Fruit fly (Drosophila melanogaster): ENCODE measurements around the gene Srrm1.

Srrm1 gene

DNA sequence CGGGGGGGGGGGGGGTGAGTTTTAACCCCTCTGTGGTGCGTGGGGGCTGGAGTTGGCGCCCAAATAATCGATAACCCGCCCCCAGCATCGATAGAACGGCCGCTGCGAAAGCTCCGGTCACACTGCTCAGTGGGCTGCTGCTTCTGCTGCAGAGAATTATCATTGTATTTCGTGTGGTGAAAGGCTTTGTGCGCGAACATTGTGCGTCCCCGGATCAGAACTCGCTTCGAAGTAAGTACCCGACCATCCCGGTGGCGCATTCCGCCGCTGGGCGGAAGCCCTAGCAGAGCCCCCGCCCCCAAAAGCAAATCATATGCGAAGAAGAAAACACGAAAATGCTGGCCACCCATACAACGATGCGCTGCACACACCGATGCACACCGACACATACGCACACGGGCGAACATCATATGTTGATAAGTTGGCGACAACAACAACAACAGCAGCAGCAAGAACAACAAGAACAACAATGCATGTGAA lies 7.8 kb downstream of the Srrm1 start, which contains the start of gene Syx13 (continued):
- no peak for TF ChIP-seq gcm2 (GFP tag; optimal IDR thresholded peaks at IDR 0.05)
- TF ChIP-seq CG15269 (tag; optimal IDR thresholded peaks at IDR 0.05) = no peak
- peak; percentile 19 for TF ChIP-seq CG17829 (tag; optimal IDR thresholded peaks at IDR 0.05)
- no peak for TF ChIP-seq CG11085 (GFP tag; IDR thresholded peaks at IDR 0.05)
- no peak for TF ChIP-seq Sox102F (GFP tag; optimal IDR thresholded peaks at IDR 0.05)
- TF ChIP-seq vfl (GFP tag; optimal IDR thresholded peaks at IDR 0.05) = no peak
- no peak for TF ChIP-seq tll (GFP tag; optimal IDR thresholded peaks at IDR 0.05)
- TF ChIP-seq sens (GFP tag) = peak; percentile 25
- TF ChIP-seq CG2712 (tag; optimal IDR thresholded peaks at IDR 0.05) = peak; percentile 41
- TF ChIP-seq gro (GFP tag; optimal IDR thresholded peaks at IDR 0.05) = peak; percentile 29
- TF ChIP-seq CG18619 (GFP tag; optimal IDR thresholded peaks at IDR 0.05) = no peak
- no peak for TF ChIP-seq jumu (GFP tag; optimal IDR thresholded peaks at IDR 0.05)
- TF ChIP-seq CG9876 (GFP tag; optimal IDR thresholded peaks at IDR 0.05) = no peak
- TF ChIP-seq seq (GFP tag; IDR thresholded peaks at IDR 0.05) = 0 out of 2 replicates have a peak, but pooled peaks have one; percentile 43
- TF ChIP-seq crp (GFP tag; optimal IDR thresholded peaks at IDR 0.05) = peak in 1 of 2 experiments; percentile 77
- no peak for TF ChIP-seq Hsf (GFP tag; optimal IDR thresholded peaks at IDR 0.05)
- no peak for TF ChIP-seq sisA (GFP tag; IDR thresholded peaks at IDR 0.05)
- peak; percentile 77 for TF ChIP-seq CG42726 (GFP tag; IDR thresholded peaks at IDR 0.05; ENCODE audit: partially characterized antibody)
- TF ChIP-seq CG17361 (GFP tag; IDR thresholded peaks at IDR 0.05) = peak; percentile 36; the same call in 1 of the 3 replicates
- TF ChIP-seq rib (GFP tag; IDR thresholded peaks at IDR 0.05) = 0 out of 2 replicates have a peak, but pooled peaks have one; percentile 14
- no peak for TF ChIP-seq CG8089 (GFP tag; optimal IDR thresholded peaks at IDR 0.05)
- no peak for TF ChIP-seq scrt (GFP tag; optimal IDR thresholded peaks at IDR 0.05)
- TF ChIP-seq Hmx (GFP tag; optimal IDR thresholded peaks at IDR 0.05) = no peak
- TF ChIP-seq ind (GFP tag; optimal IDR thresholded peaks at IDR 0.05) = no peak
- TF ChIP-seq CG1529 (GFP tag; optimal IDR thresholded peaks at IDR 0.05) = no peak
- no peak for TF ChIP-seq Hr3 (GFP tag; optimal IDR thresholded peaks at IDR 0.05)
- no peak for TF ChIP-seq CG11247 (GFP tag; IDR thresholded peaks at IDR 0.05)
- TF ChIP-seq az2 (GFP tag; optimal IDR thresholded peaks at IDR 0.05) = no peak
- TF ChIP-seq NC2α (GFP tag; optimal IDR thresholded peaks at IDR 0.05) = no peak
- TF ChIP-seq mld (GFP tag; IDR thresholded peaks at IDR 0.05; ENCODE audit: partially characterized antibody) = peak; percentile 63; the same call in 2 of the 3 replicates
- TF ChIP-seq stwl (tag; optimal IDR thresholded peaks at IDR 0.05) = peak; percentile 28
- peak; percentile 80 for TF ChIP-seq CG10543 (GFP tag; optimal IDR thresholded peaks at IDR 0.05)
- no peak for TF ChIP-seq CG8388 (GFP tag; optimal IDR thresholded peaks at IDR 0.05)
- no peak for TF ChIP-seq CG7372 (GFP tag; IDR thresholded peaks at IDR 0.05)
- no peak for TF ChIP-seq Xbp1 (GFP tag; optimal IDR thresholded peaks at IDR 0.05)
- TF ChIP-seq ato (GFP tag; IDR thresholded peaks at IDR 0.05; ENCODE audit: partially characterized antibody) = peak; percentile 69
- no peak for TF ChIP-seq da (GFP tag; optimal IDR thresholded peaks at IDR 0.05)
- TF ChIP-seq CG15479 (GFP tag; optimal IDR thresholded peaks at IDR 0.05) = peak; percentile 31
- no peak for TF ChIP-seq fd102C (GFP tag; optimal IDR thresholded peaks at IDR 0.05)
- TF ChIP-seq CG10959 (GFP tag; IDR thresholded peaks at IDR 0.05) = peak; percentile 85
- TF ChIP-seq BtbVII (GFP tag; optimal IDR thresholded peaks at IDR 0.05) = no peak
- TF ChIP-seq Optix (GFP tag; IDR thresholded peaks at IDR 0.05) = no peak
- peak; percentile 75 for TF ChIP-seq CG34376 (GFP tag; optimal IDR thresholded peaks at IDR 0.05)
- no peak for TF ChIP-seq Hand (GFP tag; optimal IDR thresholded peaks at IDR 0.05)
- no peak for TF ChIP-seq lola (GFP tag; optimal IDR thresholded peaks at IDR 0.05)
- peak; percentile 8; the same call in 1 of the 2 replicates for TF ChIP-seq CG14441 (GFP tag; IDR thresholded peaks at IDR 0.05)
- TF ChIP-seq Scr (GFP tag; IDR thresholded peaks at IDR 0.05; ENCODE audit: partially characterized antibody) = peak; percentile 77
- peak; percentile 59 for TF ChIP-seq Nf-YC (tag; optimal IDR thresholded peaks at IDR 0.05)
- no peak for TF ChIP-seq bowl (GFP tag; IDR thresholded peaks at IDR 0.05)
- no peak for TF ChIP-seq gsb-n (tag; optimal IDR thresholded peaks at IDR 0.05)
